Fruit fly (Drosophila melanogaster) whole organism, embryonic: ENCODE measurements around the gene Art9.

Experiments
- Abd-B ChIP-seq: fragments of 200-800 bp; sonication (Bioruptor generic); optimal IDR thresholded peaks from 2 replicates; lab custom pipeline; 2018; ENCODE audit warnings: missing biosample characterization, mild to moderate bottlenecking, missing genetic modification characterization, moderate library complexity
- Blimp-1 ChIP-seq: fragments of 200-800 bp; sonication (Bioruptor generic); optimal IDR thresholded peaks from 3 replicates; lab custom pipeline; 2018; ENCODE audit warnings: missing biosample characterization, missing genetic modification characterization, mild to moderate bottlenecking, moderate library complexity, missing genetic modification reagents
- CG10321 ChIP-seq: fragments of 200-800 bp; sonication (Bioruptor generic); IDR thresholded peaks from 2 replicates; pipeline ENCODE4 v1.3.6; 2022; ENCODE audit warnings: missing biosample characterization, missing genetic modification characterization
- CG12236 ChIP-seq: fragments of 200-800 bp; sonication (Bioruptor generic); optimal IDR thresholded peaks from 2 replicates; lab custom pipeline; 2016; ENCODE audit warnings: missing biosample characterization, missing genetic modification characterization
- CG13894 ChIP-seq: fragments of 200-800 bp; sonication (Bioruptor generic); optimal IDR thresholded peaks from 3 replicates; lab custom pipeline; 2018; ENCODE audit warnings: missing biosample characterization, mild to moderate bottlenecking, missing genetic modification characterization, moderate library complexity
- CG15269 ChIP-seq: fragments of 200-800 bp; sonication (Bioruptor generic); optimal IDR thresholded peaks from 2 replicates; lab custom pipeline; 2018; ENCODE audit warnings: missing biosample characterization, mild to moderate bottlenecking, missing genetic modification characterization, moderate library complexity
- CG16779 ChIP-seq: fragments of 200-800 bp; sonication (Bioruptor generic); IDR thresholded peaks from 2 replicates; pipeline ENCODE4 v1.3.6; 2022; ENCODE audit warnings: missing biosample characterization, missing genetic modification characterization
- CG16815 ChIP-seq: fragments of 200-800 bp; sonication (Bioruptor generic); optimal IDR thresholded peaks from 3 replicates; lab custom pipeline; 2017; ENCODE audit warnings: missing biosample characterization, mild to moderate bottlenecking, missing genetic modification characterization
- CG17568 ChIP-seq: fragments of 200-800 bp; sonication (Bioruptor generic); optimal IDR thresholded peaks from 2 replicates; lab custom pipeline; 2018; ENCODE audit warnings: missing biosample characterization, mild to moderate bottlenecking, missing genetic modification characterization, moderate library complexity
- CG1832 ChIP-seq: fragments of 200-800 bp; sonication (Bioruptor generic); optimal IDR thresholded peaks from 2 replicates; lab custom pipeline; 2017; ENCODE audit warnings: missing biosample characterization, mild to moderate bottlenecking, missing genetic modification characterization, inconsistent platforms
- CG3995 ChIP-seq: fragments of 200-800 bp; sonication (Bioruptor generic); optimal IDR thresholded peaks from 3 replicates; lab custom pipeline; 2016; ENCODE audit warnings: missing biosample characterization, missing genetic modification characterization
- CG6765 ChIP-seq: fragments of 200-800 bp; sonication (Bioruptor generic); optimal IDR thresholded peaks from 3 replicates; lab custom pipeline; 2017; ENCODE audit warnings: missing biosample characterization, mild to moderate bottlenecking, missing genetic modification characterization
- CG7271 ChIP-seq: fragments of 200-800 bp; sonication (Bioruptor generic); optimal IDR thresholded peaks from 2 replicates; lab custom pipeline; 2018; ENCODE audit warnings: missing biosample characterization, mild to moderate bottlenecking, missing genetic modification characterization, moderate library complexity
- CG7357 ChIP-seq: fragments of 200-800 bp; sonication (Bioruptor generic); IDR thresholded peaks from 3 replicates; pipeline ENCODE4 v1.3.6; 2022; ENCODE audit warnings: missing biosample characterization, missing genetic modification characterization
- CG9437 ChIP-seq: fragments of 200-800 bp; sonication (Bioruptor generic); optimal IDR thresholded peaks from 2 replicates; lab custom pipeline; 2018; ENCODE audit warnings: missing biosample characterization, mild to moderate bottlenecking, missing genetic modification characterization
- CoRest ChIP-seq: fragments of 200-800 bp; sonication (Bioruptor generic); optimal IDR thresholded peaks from 3 replicates; lab custom pipeline; 2018; ENCODE audit warnings: missing biosample characterization, mild to moderate bottlenecking, missing genetic modification characterization, moderate library complexity
- Deaf1 ChIP-seq: fragments of 200-800 bp; optimal IDR thresholded peaks from 3 replicates; lab custom pipeline; 2019; ENCODE audit warnings: missing biosample characterization, mild to moderate bottlenecking, missing genetic modification characterization, moderate library complexity
- Dek ChIP-seq: fragments of 200-800 bp; sonication (Bioruptor generic); optimal IDR thresholded peaks from 3 replicates; lab custom pipeline; 2019; ENCODE audit warnings: missing biosample characterization, mild to moderate bottlenecking, missing genetic modification characterization, moderate library complexity
- E2f1 ChIP-seq: fragments of 200-800 bp; sonication (Bioruptor generic); IDR thresholded peaks from 2 replicates; pipeline ENCODE4 v1.3.6; 2022; ENCODE audit warnings: missing biosample characterization, missing genetic modification characterization
- Ets97D ChIP-seq: fragments of 200-800 bp; sonication (Bioruptor generic); optimal IDR thresholded peaks from 3 replicates; lab custom pipeline; 2016; ENCODE audit warnings: missing biosample characterization, missing genetic modification characterization
- Hr39 ChIP-seq: fragments of >200 bp; optimal IDR thresholded peaks from 2 replicates; lab custom pipeline; 2017
- Mrtf ChIP-seq: fragments of 200-800 bp; sonication (Bioruptor generic); IDR thresholded peaks from 3 replicates; pipeline ENCODE4 v1.3.6; 2022; ENCODE audit warnings: missing biosample characterization, missing genetic modification characterization
- Nf-YB ChIP-seq: fragments of 200-800 bp; sonication (Bioruptor generic); optimal IDR thresholded peaks from 3 replicates; lab custom pipeline; 2019; ENCODE audit warnings: missing biosample characterization, mild to moderate bottlenecking, missing genetic modification characterization, moderate library complexity
- Nf-YC ChIP-seq: fragments of 200-800 bp; optimal IDR thresholded peaks from 3 replicates; lab custom pipeline; 2019; ENCODE audit warnings: missing biosample characterization, mild to moderate bottlenecking, missing genetic modification characterization, moderate library complexity
- Opbp ChIP-seq: fragments of 200-800 bp; sonication (Bioruptor generic); IDR thresholded peaks from 3 replicates; pipeline ENCODE4 v1.3.6; 2022; ENCODE audit warnings: missing biosample characterization, missing genetic modification characterization; ENCODE audit not compliant: partially characterized antibody
- Side ChIP-seq: fragments of 200-800 bp; sonication (Bioruptor generic); optimal IDR thresholded peaks from 2 replicates; lab custom pipeline; 2016; ENCODE audit warnings: missing biosample characterization, missing genetic modification characterization
- Six4 ChIP-seq: fragments of 200-800 bp; sonication (Bioruptor generic); optimal IDR thresholded peaks from 2 replicates; lab custom pipeline; 2016; ENCODE audit warnings: missing biosample characterization, missing genetic modification characterization
- Sry-δ ChIP-seq: fragments of 200-800 bp; sonication (Bioruptor generic); optimal IDR thresholded peaks from 2 replicates; lab custom pipeline; 2016; ENCODE audit warnings: missing biosample characterization, missing genetic modification characterization
- Vsx1 ChIP-seq: fragments of 200-800 bp; sonication (Bioruptor generic); optimal IDR thresholded peaks from 2 replicates; lab custom pipeline; 2017; ENCODE audit warnings: missing biosample characterization, mild to moderate bottlenecking, missing genetic modification characterization, missing genetic modification reagents
- abd-A ChIP-seq: fragments of 200-800 bp; sonication (Bioruptor generic); optimal IDR thresholded peaks from 3 replicates; lab custom pipeline; 2019; ENCODE audit warnings: missing biosample characterization, mild to moderate bottlenecking, missing genetic modification characterization, moderate library complexity
- bcd ChIP-seq: fragments of 200-800 bp; sonication (Bioruptor generic); optimal IDR thresholded peaks from 2 replicates; lab custom pipeline; 2017; ENCODE audit warnings: missing biosample characterization, mild to moderate bottlenecking, missing genetic modification characterization
- bigmax ChIP-seq: fragments of 200-800 bp; sonication (Bioruptor generic); optimal IDR thresholded peaks from 2 replicates; lab custom pipeline; 2018; ENCODE audit warnings: missing biosample characterization, mild to moderate bottlenecking, missing genetic modification characterization
- dati ChIP-seq: fragments of 200-800 bp; sonication (Bioruptor generic); IDR thresholded peaks from 2 replicates; pipeline ENCODE4 v1.3.6; 2022; ENCODE audit warnings: missing biosample characterization, missing genetic modification characterization
- eve ChIP-seq, 2 experiments: fragments of >200 bp; optimal IDR thresholded peaks; 2 replicates each; lab custom pipeline; 2017; ENCODE audit warnings: missing biosample characterization in 2 of 2, missing genetic modification characterization in 2 of 2
- gsb-n ChIP-seq: fragments of 200-800 bp; sonication (Bioruptor generic); optimal IDR thresholded peaks from 3 replicates; lab custom pipeline; 2018; ENCODE audit warnings: missing biosample characterization, mild to moderate bottlenecking, missing genetic modification characterization
- ind ChIP-seq: fragments of 200-800 bp; sonication (Bioruptor generic); optimal IDR thresholded peaks from 3 replicates; lab custom pipeline; 2016; ENCODE audit warnings: missing biosample characterization, missing genetic modification characterization
- inv ChIP-seq: fragments of 200-800 bp; sonication (Bioruptor generic); IDR thresholded peaks from 2 replicates; pipeline ENCODE4 v1.3.6; 2022; ENCODE audit warnings: missing biosample characterization, missing genetic modification characterization; ENCODE audit not compliant: partially characterized antibody
- jumu ChIP-seq: fragments of 200-800 bp; sonication (Bioruptor generic); optimal IDR thresholded peaks from 3 replicates; lab custom pipeline; 2016; ENCODE audit warnings: missing biosample characterization, missing genetic modification characterization
- ken ChIP-seq: fragments of 200-800 bp; sonication (Bioruptor generic); IDR thresholded peaks from 3 replicates; pipeline ENCODE4 v1.3.6; 2022; ENCODE audit warnings: missing biosample characterization, missing genetic modification characterization
- kni ChIP-seq: fragments of 200-800 bp; sonication (Bioruptor generic); optimal IDR thresholded peaks from 3 replicates; lab custom pipeline; 2017; ENCODE audit warnings: mild to moderate bottlenecking, missing biosample characterization, missing genetic modification reagents, missing genetic modification characterization
- oc ChIP-seq: fragments of 200-800 bp; sonication (Bioruptor generic); optimal IDR thresholded peaks from 2 replicates; lab custom pipeline; 2018; ENCODE audit warnings: missing biosample characterization, mild to moderate bottlenecking, missing genetic modification characterization, moderate library complexity
- onecut ChIP-seq: fragments of 200-800 bp; sonication (Bioruptor generic); IDR thresholded peaks from 2 replicates; pipeline ENCODE4 v1.3.6; 2022; ENCODE audit warnings: missing biosample characterization, missing genetic modification characterization
- p53 ChIP-seq: fragments of 200-800 bp; sonication (Bioruptor generic); optimal IDR thresholded peaks from 2 replicates; lab custom pipeline; 2016; ENCODE audit warnings: missing biosample characterization, missing genetic modification characterization
- pfk ChIP-seq: fragments of 200-800 bp; sonication (Bioruptor generic); optimal IDR thresholded peaks from 2 replicates; lab custom pipeline; 2018; ENCODE audit warnings: missing biosample characterization, mild to moderate bottlenecking, missing genetic modification characterization, moderate library complexity
- phol ChIP-seq: fragments of 200-800 bp; sonication (Bioruptor generic); optimal IDR thresholded peaks from 3 replicates; lab custom pipeline; 2018; ENCODE audit warnings: missing biosample characterization, mild to moderate bottlenecking, missing genetic modification characterization, moderate library complexity
- pros ChIP-seq: fragments of 200-800 bp; sonication (Bioruptor generic); optimal IDR thresholded peaks from 3 replicates; lab custom pipeline; 2019; ENCODE audit warnings: missing biosample characterization, mild to moderate bottlenecking, missing genetic modification characterization, moderate library complexity
- row ChIP-seq: fragments of 200-800 bp; sonication (Bioruptor generic); IDR thresholded peaks from 3 replicates; pipeline ENCODE4 v1.3.6; 2022; ENCODE audit warnings: missing biosample characterization, missing genetic modification characterization
- sens ChIP-seq: fragments of 200-800 bp; sonication (Bioruptor generic); peaks from one replicate; lab custom pipeline; 2016; ENCODE audit warnings: missing biosample characterization, missing genetic modification characterization
- sima ChIP-seq: fragments of 200-800 bp; sonication (Bioruptor generic); optimal IDR thresholded peaks from 2 replicates; lab custom pipeline; 2016; ENCODE audit warnings: missing biosample characterization, missing genetic modification characterization
- sqz ChIP-seq: fragments of 200-800 bp; sonication (Bioruptor generic); optimal IDR thresholded peaks from 3 replicates; lab custom pipeline; 2018; ENCODE audit warnings: missing biosample characterization, mild to moderate bottlenecking, missing genetic modification characterization
- tll ChIP-seq, 2 experiments: fragments of 200-800 bp in 1 of 2; fragments of >200 bp in 1 of 2; sonication (Bioruptor generic) in 1 of 2; optimal IDR thresholded peaks; 2 replicates each; lab custom pipeline; 2017 to 2019; ENCODE audit warnings: missing biosample characterization in 2 of 2, missing genetic modification characterization in 2 of 2, mild to moderate bottlenecking in 1 of 2, moderate library complexity in 1 of 2

Gene Art9

DNA sequence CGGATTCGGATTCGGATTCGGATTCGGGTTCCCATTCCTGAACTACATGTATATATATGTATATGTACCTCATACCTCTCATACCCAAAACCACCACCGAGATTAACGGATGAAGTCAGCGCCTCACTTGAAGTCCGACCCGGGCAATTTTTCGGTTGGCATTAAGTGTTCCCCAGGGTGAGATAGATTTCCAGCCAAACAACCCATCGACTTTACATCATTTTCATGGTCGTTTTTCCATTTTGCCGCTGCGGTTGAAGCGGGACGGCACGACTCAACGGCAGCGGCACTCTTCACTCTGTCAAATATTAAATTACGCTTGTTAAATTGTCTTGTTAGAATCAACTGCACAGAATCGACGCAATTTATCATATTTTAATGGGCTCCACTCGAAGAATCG, 13.0 kb downstream of the Art9 start (continued):
- no peak for TF ChIP-seq CG7271 (tag; lab: Kevin White, UChicago)
- peak; percentile 28 for TF ChIP-seq kni (GFP tag; lab: Kevin White, UChicago)
- TF ChIP-seq sima (GFP tag; lab: Kevin White, UChicago): no peak
- no peak for TF ChIP-seq Hr39 (lab: Kevin White, UChicago)
- peak; percentile 87 for TF ChIP-seq Nf-YB (GFP tag; lab: Kevin White, UChicago)
- TF ChIP-seq sqz (GFP tag; lab: Kevin White, UChicago): peak; percentile 2
- TF ChIP-seq pros (GFP tag; lab: Kevin White, UChicago): peak; percentile 80
- TF ChIP-seq gsb-n (tag; lab: Kevin White, UChicago): peak; percentile 65
- no peak for TF ChIP-seq p53 (GFP tag; lab: Kevin White, UChicago)
- TF ChIP-seq Sry-δ: no peak
- peak; percentile 3 for TF ChIP-seq phol (tag; lab: Kevin White, UChicago)
- TF ChIP-seq onecut (GFP tag; lab: Robert Waterston, UW): no peak
- TF ChIP-seq Six4: no peak
- no peak for TF ChIP-seq CG6765 (GFP tag; lab: Kevin White, UChicago)
- TF ChIP-seq tll (GFP tag; optimal IDR thresholded peaks at IDR 0.05; lab: Kevin White, UChicago): peak in 1 of 2 experiments; percentile 28
- TF ChIP-seq CG12236 (GFP tag; lab: Kevin White, UChicago): no peak
- TF ChIP-seq CG16815 (GFP tag; lab: Kevin White, UChicago): no peak
- no peak for TF ChIP-seq Abd-B
- TF ChIP-seq Deaf1 (tag; lab: Kevin White, UChicago): peak; percentile 70
- peak; percentile 65 for TF ChIP-seq CG10321 (GFP tag; lab: Robert Waterston, UW)
- peak; percentile 36 for TF ChIP-seq oc (tag; lab: Kevin White, UChicago)
- TF ChIP-seq Dek: no peak
- no peak for TF ChIP-seq bcd (GFP tag; lab: Kevin White, UChicago)
- no peak for TF ChIP-seq bigmax (GFP tag; lab: Kevin White, UChicago)
- peak; percentile 87 for TF ChIP-seq Nf-YC (tag; lab: Kevin White, UChicago)
- no peak for TF ChIP-seq Vsx1 (GFP tag; lab: Kevin White, UChicago)
- peak; percentile 59 for TF ChIP-seq CG1832 (GFP tag; lab: Kevin White, UChicago)
- no peak for TF ChIP-seq CoRest (tag; lab: Kevin White, UChicago)
- no peak for TF ChIP-seq inv

dm6 chr3R:13927543-13927942, 15.7 kb downstream of the Art9 start:
- TF ChIP-seq Blimp-1 (GFP tag; lab: Kevin White, UChicago) (no peak), E2f1 (GFP tag; lab: Robert Waterston, UW) (no peak), Ets97D (no peak), CG9437 (GFP tag; lab: Kevin White, UChicago) (no peak), ind (GFP tag; lab: Kevin White, UChicago) (no peak), jumu (no peak), oc (tag; lab: Kevin White, UChicago) (peak; percentile 82), phol (tag; lab: Kevin White, UChicago) (no peak), Opbp (GFP tag; lab: Robert Waterston, UW) (no peak), sens (GFP tag; lab: Kevin White, UChicago) (peak; percentile 63), Side (GFP tag; lab: Kevin White, UChicago) (no peak), CG17568 (no peak), row (GFP tag; lab: Robert Waterston, UW) (no peak), dati (GFP tag; lab: Robert Waterston, UW) (no peak), bigmax (GFP tag; lab: Kevin White, UChicago) (no peak), CG3995 (GFP tag; lab: Kevin White, UChicago) (no peak), CG15269 (tag; lab: Kevin White, UChicago) (peak; percentile 14), p53 (GFP tag; lab: Kevin White, UChicago) (no peak), CG7357 (GFP tag; lab: Robert Waterston, UW) (no peak), Mrtf (no peak), CG16779 (GFP tag; lab: Robert Waterston, UW) (no peak), ken (no peak), eve (GFP tag; optimal IDR thresholded peaks at IDR 0.05; lab: Kevin White, UChicago) (no peak), abd-A (peak; percentile 39), pfk (no peak), CG13894 (peak; percentile 84)
